Worm (Caenorhabditis elegans) whole organism, mixed stage, embryonic: Measurements from ENCODE around the gene srh-78.
A peak's percentile ranks its signal among the peaks of the same experiment; 100 is the strongest.

Experiments
- ces-1 ChIP-seq: fragments of 150-350 bp; optimal IDR thresholded peaks from 2 replicates; lab custom pipeline; 2014; ENCODE audit warnings: missing biosample characterization, missing genetic modification reagents, missing genetic modification characterization
- elt-1 ChIP-seq: sonication (generic microtip); optimal IDR thresholded peaks from 2 replicates; lab custom pipeline; 2017; ENCODE audit warnings: missing genetic modification characterization, mild to moderate bottlenecking, missing compliant biosample characterization, antibody characterized with exemption, moderate library complexity, borderline replicate concordance; ENCODE audit not compliant: insufficient read depth
- elt-3 ChIP-seq: fragments of 150-350 bp; optimal IDR thresholded peaks from 2 replicates; lab custom pipeline; 2014; ENCODE audit warnings: missing biosample characterization, missing genetic modification characterization
- flh-1 ChIP-seq: fragments of 200-800 bp; sonication (Bioruptor generic); optimal IDR thresholded peaks from 2 replicates; lab custom pipeline; 2018; ENCODE audit warnings: mild to moderate bottlenecking, missing genetic modification characterization, moderate library complexity, missing compliant biosample characterization
- hlh-1 ChIP-seq: fragments of 150-350 bp; optimal IDR thresholded peaks from 2 replicates; lab custom pipeline; 2014; ENCODE audit warnings: missing biosample characterization, missing genetic modification reagents, missing genetic modification characterization
- lin-32 ChIP-seq: fragments of 200-800 bp; sonication (Bioruptor generic); optimal IDR thresholded peaks from 2 replicates; lab custom pipeline; 2018; ENCODE audit warnings: mild to moderate bottlenecking, missing genetic modification characterization, missing compliant biosample characterization
- lsy-2 ChIP-seq: fragments of 150-350 bp; optimal IDR thresholded peaks from 2 replicates; lab custom pipeline; 2014; ENCODE audit warnings: missing biosample characterization, missing genetic modification characterization
- nhr-76 ChIP-seq: sonication (generic microtip); optimal IDR thresholded peaks from 2 replicates; lab custom pipeline; 2017; ENCODE audit warnings: missing biosample characterization, missing genetic modification characterization
- pha-4 ChIP-seq: fragments of 150-350 bp; optimal IDR thresholded peaks from 2 replicates; lab custom pipeline; 2018; ENCODE audit warnings: missing biosample characterization, missing genetic modification reagents, missing genetic modification characterization
- snpc-4 ChIP-seq: fragments of 150-350 bp; optimal IDR thresholded peaks from 2 replicates; lab custom pipeline; 2014; ENCODE audit warnings: missing biosample characterization, missing genetic modification characterization
- sptf-1 ChIP-seq: sonication (generic microtip); optimal IDR thresholded peaks from 2 replicates; lab custom pipeline; 2017; ENCODE audit warnings: mild to moderate bottlenecking, missing genetic modification characterization, moderate library complexity, missing compliant biosample characterization
- unc-62 ChIP-seq: fragments of 150-350 bp; optimal IDR thresholded peaks from 2 replicates; lab custom pipeline; 2014; ENCODE audit warnings: missing biosample characterization, missing genetic modification reagents, missing genetic modification characterization
- zip-8 ChIP-seq: fragments of 150-350 bp; optimal IDR thresholded peaks from 2 replicates; lab custom pipeline; 2014; ENCODE audit warnings: missing biosample characterization, missing genetic modification characterization

DNA sequence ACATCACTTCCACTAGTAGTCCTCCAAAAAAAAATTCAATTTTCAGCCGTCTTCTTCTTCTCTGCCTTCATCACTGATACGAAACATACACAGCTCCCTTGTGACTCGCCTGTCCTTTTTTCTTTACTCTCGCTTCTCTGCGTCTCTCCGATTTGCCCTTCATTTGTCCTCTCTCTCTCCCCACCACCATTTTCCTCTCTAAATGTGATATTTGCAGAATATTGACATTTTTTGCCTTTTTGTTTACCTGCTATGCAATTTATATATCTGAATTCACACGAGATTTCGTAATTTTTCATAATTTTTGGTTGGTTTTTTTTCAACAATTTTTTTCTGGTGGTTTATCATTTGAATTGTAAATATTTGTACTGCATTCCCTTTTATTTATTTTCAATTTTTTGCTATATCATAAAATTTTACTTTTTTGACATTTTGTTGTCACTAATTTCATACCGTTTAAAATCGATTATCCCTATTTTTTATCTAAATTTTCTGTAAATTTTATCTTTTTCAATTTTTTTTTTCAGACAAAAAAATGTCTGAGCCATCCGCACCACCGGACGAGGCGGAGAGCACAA lies 13.0 kb upstream of the srh-78 start, which contains the start of gene lec-12:
- no peak for TF ChIP-seq sptf-1 (tag; lab: Kevin White, UChicago)
- no peak for TF ChIP-seq lsy-2 (tag; lab: Kevin White, UChicago)
- no peak for TF ChIP-seq nhr-76 (tag; lab: Kevin White, UChicago)
- no peak for TF ChIP-seq hlh-1
- no peak for TF ChIP-seq unc-62 (GFP tag; lab: Kevin White, UChicago)
- peak; percentile 30 for TF ChIP-seq ces-1
- TF ChIP-seq elt-3, result no peak
- no peak for TF ChIP-seq flh-1
- TF ChIP-seq zip-8 (tag; lab: Kevin White, UChicago), result no peak
- no peak for TF ChIP-seq elt-1 (tag; lab: Kevin White, UChicago)
- TF ChIP-seq pha-4 (tag; lab: Kevin White, UChicago), result no peak
- TF ChIP-seq lin-32 (GFP tag; lab: Kevin White, UChicago), result no peak
- no peak for TF ChIP-seq snpc-4 (tag; lab: Kevin White, UChicago)
